Worm (Caenorhabditis elegans) whole organism, early embryonic: Measurements from ENCODE around the gene W04B5.3.
A peak's percentile ranks its signal among the peaks of the same experiment; 100 is the strongest.

ENCODE experiments used
- B0310.2 ChIP-seq: sonication (generic microtip); optimal IDR thresholded peaks from 2 replicates; lab custom pipeline; 2016; ENCODE audit warnings: mild to moderate bottlenecking, missing genetic modification characterization, missing compliant biosample characterization
- F13C5.2 ChIP-seq: sonication (generic microtip); optimal IDR thresholded peaks from 2 replicates; lab custom pipeline; 2017; ENCODE audit warnings: mild to moderate bottlenecking, missing genetic modification characterization, inconsistent platforms, missing compliant biosample characterization
- aly-1 ChIP-seq: sonication (generic microtip); optimal IDR thresholded peaks from 2 replicates; lab custom pipeline; 2016; ENCODE audit warnings: missing genetic modification characterization, missing compliant biosample characterization
- ama-1 ChIP-seq: fragments of 150-350 bp; optimal IDR thresholded peaks from 2 replicates; lab custom pipeline; 2014
- ceh-13 ChIP-seq: fragments of 200-800 bp; sonication (Bioruptor generic); optimal IDR thresholded peaks from 2 replicates; lab custom pipeline; 2018; ENCODE audit warnings: mild to moderate bottlenecking, missing genetic modification characterization, missing compliant biosample characterization
- ceh-36 ChIP-seq: sonication (generic microtip); optimal IDR thresholded peaks from 2 replicates; lab custom pipeline; 2016; ENCODE audit warnings: missing genetic modification characterization, inconsistent platforms, missing compliant biosample characterization
- ets-7 ChIP-seq: sonication (generic microtip); optimal IDR thresholded peaks from 2 replicates; lab custom pipeline; 2016; ENCODE audit warnings: missing genotype, missing genetic modification characterization, missing compliant biosample characterization
- flt-1 ChIP-seq: fragments of 200-800 bp; sonication (Bioruptor generic); IDR thresholded peaks from 2 replicates; pipeline ENCODE4 v1.3.6; 2022; ENCODE audit warnings: missing genetic modification characterization, missing compliant biosample characterization
- hmbx-1 ChIP-seq: sonication (generic microtip); optimal IDR thresholded peaks from 2 replicates; lab custom pipeline; 2016; ENCODE audit warnings: mild to moderate bottlenecking, missing genetic modification characterization, missing compliant biosample characterization
- hmg-4 ChIP-seq: fragments of 200-800 bp; sonication (Bioruptor generic); optimal IDR thresholded peaks from 2 replicates; lab custom pipeline; 2018; ENCODE audit warnings: mild to moderate bottlenecking, missing genetic modification characterization, missing compliant biosample characterization
- hnd-1 ChIP-seq: sonication (generic microtip); optimal IDR thresholded peaks from 2 replicates; lab custom pipeline; 2016; ENCODE audit warnings: missing genetic modification characterization, missing compliant biosample characterization
- pes-1 ChIP-seq: fragments of 200-800 bp; sonication (Bioruptor generic); IDR thresholded peaks from 2 replicates; pipeline ENCODE4 v1.3.6; 2022; ENCODE audit warnings: missing genetic modification reagents, missing genetic modification characterization, missing compliant biosample characterization
- scrt-1 ChIP-seq: fragments of 200-800 bp; sonication (Bioruptor generic); IDR thresholded peaks from 2 replicates; pipeline ENCODE4 v1.3.6; 2022; ENCODE audit warnings: missing genetic modification characterization, missing compliant biosample characterization
- sea-1 ChIP-seq: fragments of 200-800 bp; sonication (Bioruptor generic); conservative IDR thresholded peaks from 2 replicates; pipeline ENCODE4 v1.3.6; 2022; ENCODE audit warnings: missing genetic modification characterization, missing compliant biosample characterization
- tbx-11 ChIP-seq: fragments of 200-800 bp; sonication (Bioruptor generic); IDR thresholded peaks from 2 replicates; pipeline ENCODE4 v1.3.6; 2022; ENCODE audit warnings: missing genetic modification characterization, missing compliant biosample characterization
- tbx-37 ChIP-seq: fragments of 200-800 bp; sonication (Bioruptor generic); conservative IDR thresholded peaks from 2 replicates; pipeline ENCODE4 v1.3.6; 2022; ENCODE audit warnings: missing genetic modification reagents, missing genetic modification characterization, missing compliant biosample characterization
- tra-4 ChIP-seq: sonication (generic microtip); optimal IDR thresholded peaks from 2 replicates; lab custom pipeline; 2017; ENCODE audit warnings: missing genetic modification characterization, missing compliant biosample characterization

W04B5.3 gene

DNA sequence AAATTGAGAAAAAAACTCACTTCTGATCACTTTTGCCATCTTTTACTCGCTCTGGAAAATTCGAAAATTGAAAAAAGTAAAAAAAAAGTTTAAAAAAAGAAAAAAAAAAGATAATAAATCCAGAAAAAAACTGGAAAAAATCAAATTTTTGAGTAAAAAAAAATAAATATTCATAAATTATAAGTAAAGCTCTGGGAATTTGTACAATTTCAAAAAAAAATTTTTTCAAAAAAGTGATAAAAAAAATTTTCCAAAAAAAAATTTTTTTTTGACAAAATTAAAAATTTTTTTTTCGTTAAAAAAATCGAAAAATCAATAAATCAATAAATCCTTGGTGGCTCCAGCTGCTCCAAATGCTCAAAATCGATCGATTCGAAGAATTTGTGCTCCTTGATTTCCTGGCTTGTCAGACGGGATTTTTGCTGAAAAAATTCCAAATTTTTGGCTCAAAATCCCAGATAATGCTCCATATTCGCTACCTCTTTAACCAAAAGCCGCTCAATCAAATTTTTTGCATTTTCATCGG is 7.3 kb upstream of the W04B5.3 start, which contains the start of gene mrpl-30:
mrpl-30 (minus strand) TSS at position 51 of the 526 bp plus-strand sequence.
- TF ChIP-seq hmg-4 (GFP tag; lab: Kevin White, UChicago) (no peak), tbx-11 (GFP tag; lab: Robert Waterston, UW) (no peak), hnd-1 (no peak), ets-7 (no peak), F13C5.2 (tag; lab: Kevin White, UChicago) (no peak), scrt-1 (GFP tag; lab: Robert Waterston, UW) (no peak), aly-1 (no peak), flt-1 (GFP tag; lab: Robert Waterston, UW) (no peak), sea-1 (GFP tag; lab: Robert Waterston, UW) (no peak), ama-1 (lab: Kevin White, UChicago) (no peak), hmbx-1 (no peak), tra-4 (tag; lab: Kevin White, UChicago) (no peak), pes-1 (GFP tag; lab: Robert Waterston, UW) (no peak), B0310.2 (tag; lab: Kevin White, UChicago) (no peak), ceh-13 (GFP tag; lab: Kevin White, UChicago) (no peak), ceh-36 (no peak), tbx-37 (GFP tag; lab: Robert Waterston, UW) (no peak)

DNA sequence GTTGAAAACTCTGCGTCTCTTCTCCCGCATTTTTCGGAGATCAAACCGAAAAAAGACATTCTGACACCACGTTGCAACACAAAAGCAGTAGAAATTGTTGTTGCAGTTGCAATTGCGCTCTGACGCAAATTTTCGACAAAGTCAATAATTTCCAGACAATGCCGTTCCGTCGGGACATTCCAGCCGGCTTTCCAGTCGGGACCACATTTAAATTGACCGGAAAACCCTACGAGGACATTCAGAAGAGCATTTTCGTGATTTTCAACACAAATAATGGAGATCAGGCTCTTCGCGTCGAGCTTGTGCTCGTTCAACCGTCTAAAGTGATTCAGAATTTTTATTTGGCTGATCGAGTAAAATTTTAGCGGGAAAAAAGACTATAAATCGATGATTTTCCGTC is 667 bp downstream of the W04B5.3 start:
- TF ChIP-seq ets-7, result no peak
- no peak for TF ChIP-seq hnd-1
- no peak for TF ChIP-seq ama-1 (lab: Kevin White, UChicago)
- TF ChIP-seq F13C5.2 (tag; lab: Kevin White, UChicago), result no peak
- no peak for TF ChIP-seq tbx-11 (GFP tag; lab: Robert Waterston, UW)
- no peak for TF ChIP-seq hmbx-1
- no peak for TF ChIP-seq scrt-1 (GFP tag; lab: Robert Waterston, UW)
- no peak for TF ChIP-seq B0310.2 (tag; lab: Kevin White, UChicago)
- TF ChIP-seq tra-4 (tag; lab: Kevin White, UChicago), result no peak
- TF ChIP-seq ceh-13 (GFP tag; lab: Kevin White, UChicago), result no peak
- TF ChIP-seq aly-1, result no peak
- no peak for TF ChIP-seq sea-1 (GFP tag; lab: Robert Waterston, UW)
- TF ChIP-seq pes-1 (GFP tag; lab: Robert Waterston, UW), result no peak
- no peak for TF ChIP-seq tbx-37 (GFP tag; lab: Robert Waterston, UW)
- no peak for TF ChIP-seq hmg-4 (GFP tag; lab: Kevin White, UChicago)

DNA sequence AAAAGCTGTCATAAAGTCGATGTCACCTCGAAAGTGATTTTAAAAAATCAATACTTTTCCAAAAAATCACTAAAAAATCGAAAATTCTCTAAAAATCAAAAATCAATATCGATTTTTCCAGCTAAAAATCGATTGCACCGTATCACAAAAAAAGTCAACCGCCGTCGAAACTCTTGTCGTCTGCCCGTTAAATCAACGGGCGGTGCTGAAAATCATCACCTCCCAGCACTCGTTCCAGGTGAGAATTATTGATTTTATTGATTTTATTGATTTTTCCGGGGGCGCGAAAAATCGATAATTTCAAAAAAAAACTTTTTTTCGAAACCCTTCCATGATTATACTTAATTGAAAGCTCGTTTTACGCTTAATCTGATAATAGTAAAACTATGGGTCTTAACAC is 1.2 kb downstream of the W04B5.3 start:
- TF ChIP-seq tra-4 (tag; lab: Kevin White, UChicago) (no peak), ets-7 (no peak), aly-1 (no peak), F13C5.2 (tag; lab: Kevin White, UChicago) (no peak), hmg-4 (GFP tag; lab: Kevin White, UChicago) (no peak), pes-1 (GFP tag; lab: Robert Waterston, UW) (no peak), hnd-1 (no peak), ceh-36 (no peak), scrt-1 (GFP tag; lab: Robert Waterston, UW) (no peak), hmbx-1 (no peak), flt-1 (GFP tag; lab: Robert Waterston, UW) (no peak)

DNA sequence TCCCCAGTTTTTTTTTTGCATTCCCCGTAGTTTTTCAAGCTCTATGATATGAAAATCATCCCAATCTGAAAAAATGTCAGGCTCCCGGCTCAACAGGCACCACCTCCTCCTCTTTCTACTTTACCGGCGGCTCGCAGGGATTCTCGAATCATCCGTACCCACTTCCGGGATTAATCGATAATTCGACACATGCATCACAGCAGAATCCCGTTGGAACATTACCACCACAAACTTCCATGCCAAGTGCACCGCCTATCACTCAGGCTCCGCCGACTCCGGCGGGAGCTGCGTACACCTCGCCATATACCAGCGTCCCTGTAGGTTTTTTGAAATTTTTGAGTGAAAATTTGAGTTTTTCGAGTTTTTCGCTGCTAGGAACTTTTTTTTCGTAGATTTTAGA is 2.9 kb downstream of the W04B5.3 start:
- TF ChIP-seq aly-1 (no peak), tbx-11 (GFP tag; lab: Robert Waterston, UW) (no peak)

DNA sequence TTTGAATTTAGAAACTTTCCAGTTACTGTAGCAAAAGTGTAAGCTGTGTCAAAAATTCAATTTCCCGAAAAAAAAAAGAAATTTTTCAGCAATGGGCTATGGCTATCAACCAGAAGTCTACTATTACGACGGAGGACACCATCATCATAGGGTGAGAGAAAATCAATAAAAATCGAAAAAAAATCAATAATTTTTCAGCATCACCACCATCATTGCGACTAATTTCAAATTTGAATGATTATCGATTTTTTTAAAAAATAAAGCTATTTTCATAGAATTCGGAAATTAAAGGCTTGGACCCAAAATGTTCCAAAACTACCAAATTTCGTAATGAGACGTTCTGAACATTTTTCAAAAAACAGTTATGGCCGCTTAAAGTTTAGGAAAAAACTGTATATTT is 5.3 kb downstream of the W04B5.3 start:
- TF ChIP-seq aly-1 (no peak), ets-7 (no peak), hmg-4 (GFP tag; lab: Kevin White, UChicago) (no peak), tra-4 (tag; lab: Kevin White, UChicago) (no peak), scrt-1 (GFP tag; lab: Robert Waterston, UW) (no peak), sea-1 (GFP tag; lab: Robert Waterston, UW) (no peak), ama-1 (lab: Kevin White, UChicago) (no peak)

DNA sequence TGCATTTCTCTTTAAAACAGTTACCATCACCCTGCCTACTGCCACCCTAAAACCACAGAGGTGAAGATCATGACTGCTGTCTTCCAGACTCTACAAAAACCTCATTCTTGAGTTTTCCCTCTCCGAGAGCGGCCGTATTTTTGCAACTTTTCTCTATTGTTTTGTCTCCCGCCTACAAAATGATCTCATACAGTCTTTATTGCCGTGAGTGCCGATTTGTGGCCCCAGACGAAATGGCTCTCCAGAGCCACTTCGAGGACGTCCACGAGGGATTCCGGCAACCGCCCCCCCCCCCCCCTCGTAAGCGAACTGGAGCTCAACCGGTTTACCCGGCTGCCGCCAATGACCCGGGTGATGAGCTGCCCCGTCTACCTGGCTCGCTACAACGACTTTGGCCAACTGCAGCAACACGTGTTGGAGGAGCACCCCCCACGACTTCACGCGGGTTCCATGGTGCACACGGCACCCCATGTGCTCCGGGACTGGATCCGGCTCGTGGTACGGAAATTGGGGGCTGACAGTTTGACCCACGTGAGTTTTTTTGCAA is 6.5 kb downstream of the W04B5.3 start:
- TF ChIP-seq ama-1 (lab: Kevin White, UChicago) (no peak), hmg-4 (GFP tag; lab: Kevin White, UChicago) (peak; percentile 27)

DNA sequence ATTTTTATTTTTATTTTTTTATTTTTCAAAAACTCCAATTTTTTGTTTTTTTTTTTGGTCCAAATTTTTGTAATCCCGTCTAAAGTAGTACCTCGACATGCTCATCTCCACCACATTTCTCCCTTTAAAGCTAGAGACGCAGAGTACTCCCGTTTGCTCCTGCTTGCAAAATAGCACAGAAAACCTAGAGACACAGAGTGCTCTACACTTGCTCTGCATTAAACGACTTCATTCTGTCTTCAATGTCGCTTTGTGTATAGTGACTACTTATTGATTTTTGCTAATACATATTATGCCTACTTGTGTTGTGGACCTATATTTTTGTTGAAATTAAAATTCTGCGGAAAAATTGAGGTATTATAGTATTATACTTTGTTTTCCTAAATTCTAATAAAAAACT is 7.8 kb downstream of the W04B5.3 start, which contains the start of gene W04B5.8:
W04B5.8 (plus strand) TSS at position 195 of the 400 bp plus-strand sequence.
- TF ChIP-seq ceh-13 (GFP tag; lab: Kevin White, UChicago), result no peak
- no peak for TF ChIP-seq sea-1 (GFP tag; lab: Robert Waterston, UW)
- TF ChIP-seq hnd-1, result no peak
- no peak for TF ChIP-seq B0310.2 (tag; lab: Kevin White, UChicago)
- TF ChIP-seq pes-1 (GFP tag; lab: Robert Waterston, UW), result no peak
- no peak for TF ChIP-seq scrt-1 (GFP tag; lab: Robert Waterston, UW)
- TF ChIP-seq ets-7, result no peak

DNA sequence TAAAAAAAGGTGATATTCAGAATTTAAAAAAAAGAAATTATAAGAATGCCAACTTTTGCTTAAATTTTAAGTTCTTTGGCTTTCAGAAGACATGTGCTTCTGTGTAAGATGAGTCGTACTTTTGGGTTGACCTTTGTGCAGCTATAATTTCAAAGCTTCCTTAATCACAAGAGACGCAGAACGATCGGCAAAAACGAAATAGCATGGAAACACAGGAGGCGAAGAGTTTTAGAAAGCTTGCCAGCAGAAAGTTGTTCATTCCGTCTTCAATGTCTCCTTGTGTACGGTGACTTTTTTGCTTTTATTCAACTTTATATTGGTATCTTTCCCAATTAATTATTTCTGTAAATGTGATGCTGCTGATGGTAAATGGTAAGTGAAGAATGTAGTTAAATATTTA is 14.6 kb downstream of the W04B5.3 start:
- TF ChIP-seq ceh-13 (GFP tag; lab: Kevin White, UChicago) (no peak), flt-1 (GFP tag; lab: Robert Waterston, UW) (no peak), hmg-4 (GFP tag; lab: Kevin White, UChicago) (no peak), ceh-36 (no peak), B0310.2 (tag; lab: Kevin White, UChicago) (no peak), aly-1 (no peak), ets-7 (no peak), tbx-37 (GFP tag; lab: Robert Waterston, UW) (no peak), tra-4 (tag; lab: Kevin White, UChicago) (no peak)
